Worm (Caenorhabditis elegans) whole organism, young adult: ENCODE data around the gene bgal-2.

Source experiments
- B0336.3 ChIP-seq: fragments of 200-800 bp; sonication (Bioruptor generic); IDR thresholded peaks from 2 replicates; pipeline ENCODE4 v1.3.6; 2022; ENCODE audit warnings: missing genetic modification characterization, missing compliant biosample characterization
- C06A6.2 ChIP-seq: fragments of 200-800 bp; sonication (Bioruptor generic); conservative IDR thresholded peaks from 2 replicates; pipeline ENCODE4 v1.3.6; 2022; ENCODE audit warnings: missing genetic modification characterization, missing compliant biosample characterization
- C17E4.6 ChIP-seq: fragments of 200-800 bp; sonication (Bioruptor generic); IDR thresholded peaks from 2 replicates; pipeline ENCODE4 v1.3.6; 2022; ENCODE audit warnings: missing genetic modification reagents, missing genetic modification characterization, missing compliant biosample characterization
- F10E7.11 ChIP-seq: sonication (generic microtip); optimal IDR thresholded peaks from 2 replicates; lab custom pipeline; 2017; ENCODE audit warnings: mild to moderate bottlenecking, missing genetic modification characterization, moderate library complexity, missing compliant biosample characterization
- F22D6.2 ChIP-seq: sonication (generic microtip); optimal IDR thresholded peaks from 2 replicates; lab custom pipeline; 2016; ENCODE audit warnings: mild to moderate bottlenecking, missing genetic modification characterization, missing compliant biosample characterization
- F39B2.1 ChIP-seq: fragments of 200-800 bp; sonication (Bioruptor generic); IDR thresholded peaks from 2 replicates; pipeline ENCODE4 v1.3.6; 2022; ENCODE audit warnings: missing genetic modification reagents, missing genetic modification characterization, missing compliant biosample characterization
- F55B11.4 ChIP-seq: sonication (generic microtip); optimal IDR thresholded peaks from 2 replicates; lab custom pipeline; 2016; ENCODE audit warnings: missing compliant biosample characterization, missing genetic modification characterization, borderline replicate concordance; ENCODE audit not compliant: insufficient read depth
- K12H6.12 ChIP-seq: fragments of 200-800 bp; sonication (Bioruptor generic); optimal IDR thresholded peaks from 2 replicates; lab custom pipeline; 2018; ENCODE audit warnings: mild to moderate bottlenecking, missing genetic modification characterization, missing compliant biosample characterization
- T26A5.8 ChIP-seq: sonication (generic microtip); optimal IDR thresholded peaks from 2 replicates; lab custom pipeline; 2016; ENCODE audit warnings: missing genetic modification characterization, missing compliant biosample characterization
- akir-1 ChIP-seq: fragments of 200-800 bp; sonication (Bioruptor generic); optimal IDR thresholded peaks from 2 replicates; lab custom pipeline; 2018; ENCODE audit warnings: mild to moderate bottlenecking, missing genetic modification characterization, moderate library complexity, missing compliant biosample characterization
- atf-7 ChIP-seq: sonication (generic microtip); optimal IDR thresholded peaks from 2 replicates; lab custom pipeline; 2017; ENCODE audit warnings: mild to moderate bottlenecking, missing genetic modification characterization, missing compliant biosample characterization
- athp-1 ChIP-seq: sonication (generic microtip); optimal IDR thresholded peaks from 2 replicates; lab custom pipeline; 2017; ENCODE audit warnings: mild to moderate bottlenecking, missing genetic modification characterization, missing compliant biosample characterization
- attf-3 ChIP-seq: fragments of 200-800 bp; sonication (Bioruptor generic); conservative IDR thresholded peaks from 2 replicates; pipeline ENCODE4 v1.3.6; 2022; ENCODE audit warnings: missing genetic modification reagents, missing genetic modification characterization, missing compliant biosample characterization
- attf-6 ChIP-seq: fragments of 200-800 bp; sonication (Bioruptor generic); IDR thresholded peaks from 2 replicates; pipeline ENCODE4 v1.3.6; 2022; ENCODE audit warnings: missing genetic modification reagents, missing genetic modification characterization, missing compliant biosample characterization
- bed-1 ChIP-seq: fragments of 200-800 bp; sonication (Bioruptor generic); IDR thresholded peaks from 2 replicates; pipeline ENCODE4 v1.3.6; 2022; ENCODE audit warnings: missing genetic modification reagents, missing genetic modification characterization, missing compliant biosample characterization
- bed-2 ChIP-seq: fragments of 200-800 bp; sonication (Bioruptor generic); IDR thresholded peaks from 2 replicates; pipeline ENCODE4 v1.3.6; 2022; ENCODE audit warnings: missing genetic modification reagents, missing genetic modification characterization, missing compliant biosample characterization
- ceh-79 ChIP-seq: sonication (generic microtip); optimal IDR thresholded peaks from 2 replicates; lab custom pipeline; 2017; ENCODE audit warnings: mild to moderate bottlenecking, missing genetic modification characterization, missing compliant biosample characterization
- ceh-91 ChIP-seq: fragments of 200-800 bp; sonication (Bioruptor generic); IDR thresholded peaks from 2 replicates; pipeline ENCODE4 v1.3.6; 2022; ENCODE audit warnings: missing genetic modification reagents, missing genetic modification characterization, missing compliant biosample characterization
- die-1 ChIP-seq: sonication (generic microtip); optimal IDR thresholded peaks from 2 replicates; lab custom pipeline; 2016; ENCODE audit warnings: missing genotype, mild to moderate bottlenecking, missing genetic modification characterization, missing compliant biosample characterization
- dox-1 ChIP-seq: fragments of 200-800 bp; sonication (Bioruptor generic); IDR thresholded peaks from 2 replicates; pipeline ENCODE4 v1.3.6; 2022; ENCODE audit warnings: missing genetic modification reagents, missing genetic modification characterization, missing compliant biosample characterization
- dpff-1 ChIP-seq: sonication (generic microtip); optimal IDR thresholded peaks from 2 replicates; lab custom pipeline; 2017; ENCODE audit warnings: mild to moderate bottlenecking, missing genetic modification characterization, missing compliant biosample characterization
- ekl-4 ChIP-seq: fragments of 200-800 bp; sonication (Bioruptor generic); IDR thresholded peaks from 2 replicates; pipeline ENCODE4 v1.3.6; 2022; ENCODE audit warnings: missing genetic modification reagents, missing genetic modification characterization, missing compliant biosample characterization
- ets-4 ChIP-seq: fragments of 200-800 bp; sonication (Bioruptor generic); optimal IDR thresholded peaks from 2 replicates; lab custom pipeline; 2018; ENCODE audit warnings: mild to moderate bottlenecking, missing genetic modification characterization, missing compliant biosample characterization
- him-1 ChIP-seq: sonication (generic microtip); optimal IDR thresholded peaks from 2 replicates; lab custom pipeline; 2016; ENCODE audit warnings: missing genotype, missing genetic modification reagents, missing genetic modification characterization, missing compliant biosample characterization
- hlh-12 ChIP-seq: sonication (generic microtip); optimal IDR thresholded peaks from 2 replicates; lab custom pipeline; 2016; ENCODE audit warnings: missing genetic modification characterization, missing compliant biosample characterization
- hmg-20 ChIP-seq: fragments of 200-800 bp; sonication (Bioruptor generic); IDR thresholded peaks from 2 replicates; pipeline ENCODE4 v1.3.6; 2022; ENCODE audit warnings: missing genetic modification reagents, missing genetic modification characterization, missing compliant biosample characterization
- hrde-1 ChIP-seq: sonication (generic microtip); optimal IDR thresholded peaks from 2 replicates; lab custom pipeline; 2016; ENCODE audit warnings: missing genetic modification characterization, mild to moderate bottlenecking, missing compliant biosample characterization, moderate library complexity, missing genotype, missing genetic modification reagents, borderline replicate concordance
- hsf-1 ChIP-seq: fragments of 200-800 bp; sonication (Bioruptor generic); IDR thresholded peaks from 2 replicates; pipeline ENCODE4 v1.3.6; 2022; ENCODE audit warnings: missing genetic modification reagents, missing genetic modification characterization, missing compliant biosample characterization
- lag-1 ChIP-seq: fragments of 200-800 bp; sonication (Bioruptor generic); IDR thresholded peaks from 2 replicates; pipeline ENCODE4 v1.3.6; 2022; ENCODE audit warnings: missing genetic modification reagents, missing genetic modification characterization, missing compliant biosample characterization
- let-526 ChIP-seq: fragments of 200-800 bp; sonication (Bioruptor generic); IDR thresholded peaks from 2 replicates; pipeline ENCODE4 v1.3.6; 2022; ENCODE audit warnings: missing genetic modification reagents, missing genetic modification characterization, missing compliant biosample characterization
- lin-26 ChIP-seq: fragments of 200-800 bp; sonication (Bioruptor generic); IDR thresholded peaks from 2 replicates; pipeline ENCODE4 v1.3.6; 2022; ENCODE audit warnings: missing genetic modification reagents, missing genetic modification characterization, missing compliant biosample characterization
- lin-40 ChIP-seq: sonication (generic microtip); optimal IDR thresholded peaks from 2 replicates; lab custom pipeline; 2016; ENCODE audit warnings: missing genetic modification characterization, mild to moderate bottlenecking, missing compliant biosample characterization, missing genotype, missing genetic modification reagents
- madf-3 ChIP-seq: fragments of 200-800 bp; sonication (Bioruptor generic); IDR thresholded peaks from 2 replicates; pipeline ENCODE4 v1.3.6; 2022; ENCODE audit warnings: missing genetic modification reagents, missing genetic modification characterization, missing compliant biosample characterization
- madf-6 ChIP-seq: fragments of 200-800 bp; sonication (Bioruptor generic); IDR thresholded peaks from 2 replicates; pipeline ENCODE4 v1.3.6; 2022; ENCODE audit warnings: missing genetic modification reagents, missing genetic modification characterization, missing compliant biosample characterization
- madf-8 ChIP-seq: fragments of 200-800 bp; sonication (Bioruptor generic); conservative IDR thresholded peaks from 2 replicates; pipeline ENCODE4 v1.3.6; 2022; ENCODE audit warnings: missing genetic modification reagents, missing genetic modification characterization, missing compliant biosample characterization
- nhr-179 ChIP-seq: sonication (generic microtip); optimal IDR thresholded peaks from 2 replicates; lab custom pipeline; 2016; ENCODE audit warnings: mild to moderate bottlenecking, missing genetic modification characterization, missing compliant biosample characterization
- pbrm-1 ChIP-seq: fragments of 200-800 bp; sonication (Bioruptor generic); IDR thresholded peaks from 2 replicates; pipeline ENCODE4 v1.3.6; 2022; ENCODE audit warnings: missing genetic modification reagents, missing genetic modification characterization, missing compliant biosample characterization
- repo-1 ChIP-seq: sonication (generic microtip); optimal IDR thresholded peaks from 2 replicates; lab custom pipeline; 2017; ENCODE audit warnings: mild to moderate bottlenecking, missing genetic modification characterization, missing compliant biosample characterization
- rpc-1 ChIP-seq, 2 experiments: fragments of 150-350 bp in 1 of 2; sonication (generic microtip) in 1 of 2; optimal IDR thresholded peaks; 2 replicates each; lab custom pipeline; 2014 to 2018; ENCODE audit warnings: missing biosample characterization in 1 of 2, missing genetic modification characterization in 1 of 2, missing genetic modification reagents in 1 of 2, missing genotype in 1 of 2
- snpc-1.1 ChIP-seq: sonication (generic microtip); optimal IDR thresholded peaks from 2 replicates; lab custom pipeline; 2017; ENCODE audit warnings: missing genetic modification characterization, mild to moderate bottlenecking, missing compliant biosample characterization, antibody characterized with exemption, moderate library complexity, missing genotype, missing genetic modification reagents; ENCODE audit not compliant: insufficient read depth
- snpc-1.3 ChIP-seq: sonication (generic microtip); optimal IDR thresholded peaks from 2 replicates; lab custom pipeline; 2017; ENCODE audit warnings: missing genetic modification characterization, mild to moderate bottlenecking, missing compliant biosample characterization, antibody characterized with exemption, moderate library complexity, missing genotype, missing genetic modification reagents; ENCODE audit not compliant: insufficient read depth
- tbp1 ChIP-seq: fragments of 200-800 bp; sonication (Bioruptor generic); optimal IDR thresholded peaks from 2 replicates; lab custom pipeline; 2018; ENCODE audit warnings: mild to moderate bottlenecking, missing genetic modification characterization, missing compliant biosample characterization
- unc-130 ChIP-seq: sonication (generic microtip); optimal IDR thresholded peaks from 2 replicates; lab custom pipeline; 2016; ENCODE audit warnings: missing genetic modification reagents, missing genetic modification characterization, missing compliant biosample characterization
- zfh-2 ChIP-seq: fragments of 200-800 bp; sonication (Bioruptor generic); conservative IDR thresholded peaks from 2 replicates; pipeline ENCODE4 v1.3.6; 2022; ENCODE audit warnings: missing genetic modification reagents, missing genetic modification characterization, missing compliant biosample characterization
- ztf-22 ChIP-seq: fragments of 200-800 bp; sonication (Bioruptor generic); optimal IDR thresholded peaks from 2 replicates; lab custom pipeline; 2018; ENCODE audit warnings: mild to moderate bottlenecking, missing genetic modification characterization, moderate library complexity, missing compliant biosample characterization
- ztf-26 ChIP-seq: sonication (generic microtip); optimal IDR thresholded peaks from 2 replicates; lab custom pipeline; 2017; ENCODE audit warnings: missing genetic modification characterization, missing compliant biosample characterization

bgal-2 gene

DNA sequence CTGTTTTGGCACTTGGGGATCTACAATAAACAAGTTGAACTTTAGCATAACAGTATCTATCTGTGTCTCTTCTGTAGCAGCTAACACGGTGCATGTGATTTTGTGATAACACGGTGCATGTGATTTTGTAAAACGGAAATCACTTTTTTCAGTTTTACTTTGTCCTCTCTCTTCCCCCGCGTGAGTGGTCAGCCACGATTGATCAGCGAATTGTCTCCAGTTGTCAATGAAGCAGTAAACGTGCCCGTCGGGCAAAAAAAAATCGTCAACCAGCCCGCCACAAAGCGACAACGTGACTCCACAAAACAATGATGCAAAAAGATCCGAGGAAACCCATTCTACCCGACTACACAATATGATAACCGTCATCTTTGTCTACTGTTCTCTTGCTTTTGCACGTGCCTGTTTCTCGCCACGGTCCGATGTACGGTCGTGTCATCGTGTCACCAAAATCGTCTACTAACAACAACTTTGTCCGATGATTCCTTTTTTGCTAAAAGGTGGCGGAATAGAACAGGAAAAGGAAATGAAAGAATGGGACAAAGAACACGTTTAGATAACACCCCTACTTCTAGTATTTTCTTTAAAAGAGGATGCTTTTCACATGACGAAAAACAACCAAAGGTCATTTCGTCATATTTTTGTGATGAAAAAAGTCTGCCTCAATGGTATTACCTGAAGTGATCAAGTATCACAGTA, 34.9 kb upstream of the bgal-2 start (continued):
- TF ChIP-seq hrde-1 (tag; lab: Kevin White, UChicago) (no peak), let-526 (peak; percentile 74; the same call in 1 of the 2 replicates), C17E4.6 (no peak), repo-1 (tag; lab: Kevin White, UChicago) (peak; percentile 65), tbp1 (peak; percentile 55), ztf-22 (peak; percentile 56), unc-130 (GFP tag; lab: Kevin White, UChicago) (no peak), lin-26 (GFP tag; lab: Robert Waterston, UW) (0 out of 2 replicates have a peak, but pooled peaks have one; percentile 24), hlh-12 (tag; lab: Kevin White, UChicago) (no peak), rpc-1 (optimal IDR thresholded peaks at IDR 0.05; lab: Kevin White, UChicago) (no peak), rpc-1 (tag; optimal IDR thresholded peaks at IDR 0.05; lab: Kevin White, UChicago) (no peak), pbrm-1 (GFP tag; lab: Robert Waterston, UW) (peak; percentile 45; the same call in 1 of the 2 replicates), ekl-4 (GFP tag; lab: Robert Waterston, UW) (peak; percentile 20; the same call in 1 of the 2 replicates), ets-4 (GFP tag; lab: Kevin White, UChicago) (peak; percentile 39), ztf-26 (tag; lab: Kevin White, UChicago) (peak; percentile 89), F22D6.2 (tag; lab: Kevin White, UChicago) (peak; percentile 90), attf-6 (GFP tag; lab: Robert Waterston, UW) (no peak), F39B2.1 (no peak), hmg-20 (GFP tag; lab: Robert Waterston, UW) (0 out of 2 replicates have a peak, but pooled peaks have one; percentile 15), hsf-1 (GFP tag; lab: Robert Waterston, UW) (no peak), ceh-79 (tag; lab: Kevin White, UChicago) (no peak), die-1 (tag; lab: Kevin White, UChicago) (peak; percentile 63), F55B11.4 (tag; lab: Kevin White, UChicago) (no peak), nhr-179 (tag; lab: Kevin White, UChicago) (no peak), madf-6 (no peak), B0336.3 (GFP tag; lab: Robert Waterston, UW) (no peak; the same call in none of the 2 replicates), C06A6.2 (peak; percentile 78; the same call in 1 of the 2 replicates), lin-40 (peak; percentile 81), atf-7 (tag; lab: Kevin White, UChicago) (peak; percentile 79), akir-1 (GFP tag; lab: Kevin White, UChicago) (no peak), K12H6.12 (tag; lab: Kevin White, UChicago) (peak; percentile 8)

- TF ChIP-seq madf-3 (GFP tag; lab: Robert Waterston, UW) = 0 out of 2 replicates have a peak, but pooled peaks have one; percentile 16
- no peak for TF ChIP-seq bed-2 (GFP tag; lab: Robert Waterston, UW)
- no peak for TF ChIP-seq lag-1
- peak; percentile 51; the same call in 1 of the 2 replicates for TF ChIP-seq lin-26 (GFP tag; lab: Robert Waterston, UW)
- no peak for TF ChIP-seq F10E7.11
- TF ChIP-seq dpff-1 (tag; lab: Kevin White, UChicago) = no peak
- no peak for TF ChIP-seq ceh-91
- TF ChIP-seq F22D6.2 (tag; lab: Kevin White, UChicago) = peak; percentile 78
- TF ChIP-seq snpc-1.3 (tag; lab: Kevin White, UChicago) = no peak
- no peak for TF ChIP-seq him-1 (tag; lab: Kevin White, UChicago)
- TF ChIP-seq snpc-1.1 = no peak
- TF ChIP-seq madf-8 (GFP tag; lab: Robert Waterston, UW) = no peak
- TF ChIP-seq athp-1 (tag; lab: Kevin White, UChicago) = no peak
- TF ChIP-seq T26A5.8 = no peak
- TF ChIP-seq hrde-1 (tag; lab: Kevin White, UChicago) = no peak
- TF ChIP-seq zfh-2 (GFP tag; lab: Robert Waterston, UW) = peak; percentile 83
- 0 out of 2 replicates have a peak, but pooled peaks have one; percentile 50 for TF ChIP-seq bed-1
- TF ChIP-seq dox-1 (GFP tag; lab: Robert Waterston, UW) = peak; percentile 71; the same call in 1 of the 2 replicates
- no peak for TF ChIP-seq attf-3 (GFP tag; lab: Robert Waterston, UW)
- peak; percentile 32 for TF ChIP-seq akir-1 (GFP tag; lab: Kevin White, UChicago)
Observed at ce11 chrX:6750145-6750544, 34.1 kb upstream of the bgal-2 start.
